Comparison of ENCODE assay signal across 2 fruit fly cellular contexts in the genomic region with DNA sequence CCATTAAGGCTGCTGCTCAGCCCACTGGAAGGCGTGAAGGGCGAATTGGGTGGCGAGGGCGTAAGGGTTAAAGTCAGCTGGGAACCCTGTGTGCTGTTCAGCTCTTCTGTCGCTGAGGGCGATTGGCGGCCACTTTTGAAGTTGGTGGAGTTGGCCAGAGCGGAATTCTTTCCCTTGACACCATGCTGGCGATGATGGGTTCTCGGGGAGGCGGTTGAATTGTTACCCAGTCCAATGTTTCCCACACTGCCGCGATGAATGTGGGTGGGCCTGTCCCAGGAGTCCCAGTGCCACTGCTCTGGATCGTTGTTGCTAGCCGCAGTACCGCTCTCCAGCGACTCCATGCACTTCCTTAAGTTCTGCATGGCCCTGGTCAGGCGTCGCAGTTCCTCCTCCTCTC.
TF ChIP-seq lines count a peak whose summit lies in the region.

No protein-coding gene starts in this region.

- TF ChIP-seq CTCF in whole organism, embryonic (GFP tag; optimal IDR thresholded peaks at IDR 0.05; lab: Kevin White, UChicago): no peak

TF ChIP-seq in Kc167, 6 proteins besides CTCF, POLR2A, EP300 and RAD21:
- TF ChIP-seq ttk (optimal IDR thresholded peaks at IDR 0.05; lab: Kevin White, UChicago): peak; percentile 92
- TF ChIP-seq insv (optimal IDR thresholded peaks at IDR 0.05; lab: Kevin White, UChicago): no peak
- no peak for TF ChIP-seq h (optimal IDR thresholded peaks at IDR 0.05; lab: Kevin White, UChicago)

TF ChIP-seq in whole organism, embryonic, 481 proteins besides CTCF, POLR2A, EP300 and RAD21:
- TF ChIP-seq Ets65A (GFP tag; lab: Kevin White, UChicago) (peak; percentile 82), Oli (tag; optimal IDR thresholded peaks at IDR 0.05; lab: Kevin White, UChicago) (no peak), Adf1 (GFP tag; IDR thresholded peaks at IDR 0.05; lab: Robert Waterston, UW) (no peak)
